Worm (Caenorhabditis elegans): Measurements from ENCODE around the gene C55A6.4.
A peak's percentile ranks its signal among the peaks of the same experiment; 100 is the strongest.

The C55A6.4 gene

DNA sequence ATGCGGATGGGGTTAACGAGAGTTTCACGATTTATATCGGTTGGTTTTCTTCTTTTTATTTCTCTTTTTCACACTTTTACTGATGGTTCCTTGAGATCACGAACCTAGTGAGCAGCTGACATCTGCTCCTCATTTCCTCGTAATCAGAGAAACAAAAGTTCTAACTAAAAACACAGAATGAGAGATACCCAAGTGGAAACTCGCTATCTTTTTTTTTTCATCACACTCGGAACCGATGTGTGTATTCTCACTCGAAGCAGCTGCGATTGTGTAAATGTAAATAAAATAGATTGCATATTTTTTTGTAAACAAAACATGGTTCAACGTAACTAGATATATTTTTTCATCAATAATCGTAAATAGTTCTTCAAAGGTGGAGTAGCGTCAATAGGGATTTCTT lies 11.3 kb downstream of the C55A6.4 start:
- TF ChIP-seq pha-4 (tag; optimal IDR thresholded peaks at IDR 0.05) = no peak
- peak; percentile 51 for TF ChIP-seq ceh-18 (tag; optimal IDR thresholded peaks at IDR 0.05)

ce11 chrV:11504853-11505397 lies 12.8 kb downstream of the C55A6.4 start, which contains the start of the genes C55A6.1 and C55A6.10:
TSS of gene C55A6.1 (minus strand) at chrV:11504968.
TSS of gene C55A6.10 (plus strand) at chrV:11505347.
- TF ChIP-seq hlh-6 (tag; optimal IDR thresholded peaks at IDR 0.05) = peak; percentile 15
- TF ChIP-seq ets-4 (tag; optimal IDR thresholded peaks at IDR 0.05) = peak; percentile 65
- peak; percentile 15 for TF ChIP-seq dmd-4 (tag; optimal IDR thresholded peaks at IDR 0.05; ENCODE audit: borderline replicate concordance)
- peak; percentile 32 for TF ChIP-seq hlh-8 (tag; optimal IDR thresholded peaks at IDR 0.05)
- TF ChIP-seq ceh-6 (GFP tag; optimal IDR thresholded peaks at IDR 0.05) = peak; percentile 14
- TF ChIP-seq elt-2 (tag; optimal IDR thresholded peaks at IDR 0.05) = peak; percentile 36
- peak; percentile 75 for TF ChIP-seq C08G9.2 (tag; optimal IDR thresholded peaks at IDR 0.05)
- TF ChIP-seq unc-42 (tag; optimal IDR thresholded peaks at IDR 0.05) = peak; percentile 83
- TF ChIP-seq ttx-3 (tag; optimal IDR thresholded peaks at IDR 0.05) = peak; percentile 17
- TF ChIP-seq lim-6 (tag; optimal IDR thresholded peaks at IDR 0.05) = peak; percentile 82
- TF ChIP-seq syd-9 (tag; optimal IDR thresholded peaks at IDR 0.05) = peak; percentile 36
- peak; percentile 43 for TF ChIP-seq zip-5 (tag; optimal IDR thresholded peaks at IDR 0.05)
- TF ChIP-seq sdc-2 (tag; optimal IDR thresholded peaks at IDR 0.05) = peak; percentile 30
- peak; percentile 88 for TF ChIP-seq ref-2 (tag; optimal IDR thresholded peaks at IDR 0.05)
- TF ChIP-seq ceh-48 (tag; optimal IDR thresholded peaks at IDR 0.05) = peak; percentile 10
- TF ChIP-seq rnt-1 (tag; optimal IDR thresholded peaks at IDR 0.05) = peak; percentile 71
- TF ChIP-seq ceh-18 (tag; optimal IDR thresholded peaks at IDR 0.05) = peak; percentile 35
- TF ChIP-seq ceh-34 (tag; optimal IDR thresholded peaks at IDR 0.05) = peak; percentile 53
- peak; percentile 93 for TF ChIP-seq tbx-2 (tag; optimal IDR thresholded peaks at IDR 0.05)
- peak; percentile 80 for TF ChIP-seq ceh-2 (tag; optimal IDR thresholded peaks at IDR 0.05)
- TF ChIP-seq ceh-31 (tag; optimal IDR thresholded peaks at IDR 0.05) = peak; percentile 96
- peak; percentile 70 for TF ChIP-seq F13H6.1 (tag; optimal IDR thresholded peaks at IDR 0.05)
- TF ChIP-seq ceh-19 (GFP tag; optimal IDR thresholded peaks at IDR 0.05) = peak; percentile 19
- TF ChIP-seq ztf-16 (tag; optimal IDR thresholded peaks at IDR 0.05) = peak; percentile 11
- TF ChIP-seq nfya-1 (tag; optimal IDR thresholded peaks at IDR 0.05) = peak; percentile 73
- TF ChIP-seq tbx-7 (tag; optimal IDR thresholded peaks at IDR 0.05) = peak; percentile 62
- TF ChIP-seq ceh-14 (tag; optimal IDR thresholded peaks at IDR 0.05) = peak; percentile 92
- peak; percentile 50 for TF ChIP-seq fax-1 (tag; optimal IDR thresholded peaks at IDR 0.05)

DNA sequence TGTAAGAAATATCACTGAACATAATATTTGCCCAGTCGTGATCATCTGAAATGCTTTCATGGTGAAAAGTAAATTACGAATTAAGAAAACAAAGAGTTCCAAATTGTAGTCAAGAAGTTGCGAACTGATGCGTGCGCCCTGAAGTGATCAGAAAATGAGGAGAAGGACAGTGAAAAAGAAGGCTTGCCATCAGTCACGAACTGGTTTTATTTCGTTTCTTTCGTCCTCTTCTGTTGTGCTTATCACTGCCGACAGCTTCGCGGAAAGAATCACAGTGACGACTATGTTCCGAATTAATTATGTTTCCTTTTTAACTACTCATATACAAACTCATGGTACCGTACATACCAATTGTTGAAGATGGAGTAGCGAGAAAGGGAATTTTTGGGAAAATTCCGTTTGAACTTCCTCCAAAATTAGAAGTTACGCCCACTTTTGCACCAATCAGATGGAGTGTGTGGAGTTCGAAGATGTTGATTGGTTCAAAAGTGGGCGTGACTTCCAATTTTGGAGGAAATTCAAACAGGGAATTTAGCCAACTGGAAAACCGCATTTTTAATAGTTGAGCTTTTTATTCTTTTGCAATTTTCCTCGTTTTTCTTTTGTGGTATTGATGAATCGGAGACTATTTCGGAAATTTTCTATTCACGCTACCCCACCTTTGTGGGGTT lies 14.5 kb downstream of the C55A6.4 start, which contains the start of gene C55A6.12:
C55A6.12 (minus strand) TSS at position 51 of the 671 bp plus-strand sequence.
- TF ChIP-seq hlh-13 (GFP tag; optimal IDR thresholded peaks at IDR 0.05) = no peak
- TF ChIP-seq nfya-1 (tag; optimal IDR thresholded peaks at IDR 0.05) = peak; percentile 91

- TF ChIP-seq zip-5 (tag; optimal IDR thresholded peaks at IDR 0.05) (no peak), nhr-11 (tag; optimal IDR thresholded peaks at IDR 0.05) (no peak), sdc-2 (tag; optimal IDR thresholded peaks at IDR 0.05) (no peak), hlh-6 (tag; optimal IDR thresholded peaks at IDR 0.05) (no peak), pqm-1 (tag; optimal IDR thresholded peaks at IDR 0.05) (no peak)
Observed at ce11 chrV:11500980-11501379, 16.7 kb downstream of the C55A6.4 start.

ce11 chrV:11499786-11500185 lies 17.9 kb downstream of the C55A6.4 start:
- no peak for TF ChIP-seq ceh-34 (tag; optimal IDR thresholded peaks at IDR 0.05)
- TF ChIP-seq K02D7.2 (tag; optimal IDR thresholded peaks at IDR 0.05) = no peak
